Fruit fly (Drosophila melanogaster): ENCODE results near the gene eIF4E3.

eIF4E3 gene

DNA sequence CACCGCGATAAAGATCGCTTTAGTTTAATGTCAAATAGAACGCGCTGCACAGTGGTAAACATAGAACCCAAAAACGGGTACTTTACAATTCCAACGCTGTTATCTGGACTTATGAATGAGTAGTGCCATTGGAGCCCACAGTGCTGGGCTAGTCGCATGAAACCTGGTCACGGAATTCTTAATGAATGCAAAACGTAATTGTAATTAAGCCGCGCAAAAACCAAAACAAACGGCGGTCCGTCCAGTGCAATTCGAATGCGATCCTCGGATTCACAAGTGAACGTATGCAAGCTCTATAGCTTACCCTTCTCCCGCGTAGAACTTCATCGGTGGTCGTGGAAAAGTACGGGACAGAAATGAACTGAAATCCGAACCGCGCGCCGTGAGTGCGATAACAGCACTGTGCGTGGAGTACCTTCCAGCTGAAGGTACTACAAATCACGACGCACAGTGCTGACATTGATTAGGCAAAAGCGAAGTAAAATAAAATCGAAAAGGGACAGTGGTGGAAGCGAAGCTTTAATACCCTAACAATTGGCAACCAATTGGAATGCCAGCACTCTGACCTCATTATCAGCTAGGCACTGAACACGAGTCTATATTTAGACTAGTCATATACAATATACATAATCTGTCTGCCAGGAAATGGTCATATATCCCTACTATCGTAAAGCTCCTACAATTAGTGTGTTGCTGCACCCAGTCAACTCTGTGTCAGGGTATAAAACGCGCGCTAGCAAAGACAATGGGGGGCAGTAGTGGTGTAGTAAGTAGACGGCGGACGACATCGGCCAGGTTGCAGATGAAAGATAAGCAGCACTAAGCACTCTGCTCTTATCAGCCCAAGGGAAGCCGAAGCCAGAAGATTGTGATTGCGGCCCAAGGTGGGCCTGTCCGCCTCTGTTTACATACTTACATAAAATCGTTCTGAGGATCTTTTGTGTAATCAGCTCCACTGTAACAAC is 43.5 kb upstream of the eIF4E3 start (continued):
- TF ChIP-seq Gug (GFP tag; IDR thresholded peaks at IDR 0.05), result peak; percentile 60; the same call in 2 of the 4 replicates
- peak; percentile 30 for TF ChIP-seq Abd-B (GFP tag; optimal IDR thresholded peaks at IDR 0.05)
- no peak for TF ChIP-seq CG7745 (tag; optimal IDR thresholded peaks at IDR 0.05)
- no peak for TF ChIP-seq CG30020 (tag; optimal IDR thresholded peaks at IDR 0.05)
- TF ChIP-seq jing (GFP tag; optimal IDR thresholded peaks at IDR 0.05), result no peak
- no peak for TF ChIP-seq Drgx (GFP tag; IDR thresholded peaks at IDR 0.05)
- TF ChIP-seq fd102C (GFP tag; optimal IDR thresholded peaks at IDR 0.05), result no peak
- TF ChIP-seq GATAe (GFP tag; conservative IDR thresholded peaks at IDR 0.05), result peak; percentile 71; the same call in 1 of the 2 replicates
- peak; percentile 51 for TF ChIP-seq fu2 (GFP tag; optimal IDR thresholded peaks at IDR 0.05)
- TF ChIP-seq CG3407 (GFP tag; optimal IDR thresholded peaks at IDR 0.05), result no peak
- peak; percentile 86 for TF ChIP-seq sens-2 (GFP tag; IDR thresholded peaks at IDR 0.05)
- TF ChIP-seq CG15011 (GFP tag; optimal IDR thresholded peaks at IDR 0.05), result no peak
- TF ChIP-seq Nf-YB (GFP tag; optimal IDR thresholded peaks at IDR 0.05), result peak; percentile 52
- no peak for TF ChIP-seq CG8478 (optimal IDR thresholded peaks at IDR 0.05)
- no peak for TF ChIP-seq dm (GFP tag; optimal IDR thresholded peaks at IDR 0.05)
- peak; percentile 42; the same call in 1 of the 2 replicates for TF ChIP-seq sob (GFP tag; IDR thresholded peaks at IDR 0.05)
- TF ChIP-seq CG4730 (GFP tag; IDR thresholded peaks at IDR 0.05), result peak; percentile 42; the same call in 1 of the 2 replicates
- TF ChIP-seq maf-S (GFP tag; optimal IDR thresholded peaks at IDR 0.05), result peak; percentile 23
- TF ChIP-seq CG1832 (GFP tag; optimal IDR thresholded peaks at IDR 0.05), result no peak
- peak; percentile 72 for TF ChIP-seq Ets65A (GFP tag)
- peak; percentile 60 to 97 for TF ChIP-seq Pdp1 (GFP tag; optimal IDR thresholded peaks at IDR 0.05)
- no peak for TF ChIP-seq Adf1 (GFP tag; IDR thresholded peaks at IDR 0.05)
- TF ChIP-seq CG7928 (GFP tag; optimal IDR thresholded peaks at IDR 0.05), result no peak
- TF ChIP-seq CG17359 (tag; optimal IDR thresholded peaks at IDR 0.05), result peak; percentile 43
- TF ChIP-seq bigmax (GFP tag; optimal IDR thresholded peaks at IDR 0.05), result no peak
- TF ChIP-seq ase (GFP tag; IDR thresholded peaks at IDR 0.05), result 0 out of 3 replicates have a peak, but pooled peaks have one; percentile 37
- no peak for TF ChIP-seq ssp (GFP tag; IDR thresholded peaks at IDR 0.05)
- no peak for TF ChIP-seq jigr1 (GFP tag; IDR thresholded peaks at IDR 0.05)
- TF ChIP-seq pros (GFP tag; optimal IDR thresholded peaks at IDR 0.05), result peak; percentile 9
- TF ChIP-seq vfl (GFP tag; optimal IDR thresholded peaks at IDR 0.05), result peak; percentile 32
- TF ChIP-seq dan (GFP tag; IDR thresholded peaks at IDR 0.05), result no peak
- TF ChIP-seq ftz-f1 (GFP tag; optimal IDR thresholded peaks at IDR 0.05), result peak; percentile 64
- no peak for TF ChIP-seq sc (optimal IDR thresholded peaks at IDR 0.05)
- peak; percentile 6 for TF ChIP-seq sc (GFP tag; optimal IDR thresholded peaks at IDR 0.05)
- no peak for TF ChIP-seq CG14965 (GFP tag; optimal IDR thresholded peaks at IDR 0.05; ENCODE audit: borderline replicate concordance)
- TF ChIP-seq CG14014 (GFP tag; IDR thresholded peaks at IDR 0.05), result 0 out of 2 replicates have a peak, but pooled peaks have one; percentile 5
- TF ChIP-seq CG34224 (GFP tag; IDR thresholded peaks at IDR 0.05; ENCODE audit: partially characterized antibody), result 0 out of 3 replicates have a peak, but pooled peaks have one; percentile 15
- TF ChIP-seq Optix (GFP tag; IDR thresholded peaks at IDR 0.05), result peak; percentile 56; the same call in 1 of the 3 replicates
- TF ChIP-seq Dref (GFP tag; IDR thresholded peaks at IDR 0.05), result no peak
- no peak for TF ChIP-seq CG3065 (GFP tag; optimal IDR thresholded peaks at IDR 0.05)
- peak; percentile 7 for TF ChIP-seq fd96Cb (tag; optimal IDR thresholded peaks at IDR 0.05)
- 0 out of 2 replicates have a peak, but pooled peaks have one; percentile 44 for TF ChIP-seq vvl (GFP tag; IDR thresholded peaks at IDR 0.05)
- no peak for TF ChIP-seq Dip2 (GFP tag; IDR thresholded peaks at IDR 0.05)
- 0 out of 3 replicates have a peak, but pooled peaks have one; percentile 60 for TF ChIP-seq CG11456 (GFP tag; IDR thresholded peaks at IDR 0.05)
- TF ChIP-seq CG12104 (GFP tag; optimal IDR thresholded peaks at IDR 0.05), result peak; percentile 38
- TF ChIP-seq CG11695 (GFP tag; IDR thresholded peaks at IDR 0.05), result 0 out of 3 replicates have a peak, but pooled peaks have one; percentile 34
- TF ChIP-seq HLHmδ (GFP tag; optimal IDR thresholded peaks at IDR 0.05), result peak; percentile 15
- peak; percentile 42; the same call in 1 of the 2 replicates for TF ChIP-seq CG14667 (GFP tag; IDR thresholded peaks at IDR 0.05)
- no peak for TF ChIP-seq Six4 (GFP tag; optimal IDR thresholded peaks at IDR 0.05)
